Worm (Caenorhabditis elegans) whole organism, L2 larva: Measurements from ENCODE around the gene F17H10.1.
A peak's percentile ranks its signal among the peaks of the same experiment; 100 is the strongest.

Experiments used
- C34F6.9 ChIP-seq: fragments of 150-350 bp; optimal IDR thresholded peaks from 2 replicates; lab custom pipeline; 2014; ENCODE audit warnings: missing biosample characterization, missing genetic modification characterization
- F13H6.1 ChIP-seq: sonication (generic microtip); optimal IDR thresholded peaks from 2 replicates; lab custom pipeline; 2016; ENCODE audit warnings: missing genetic modification characterization, missing compliant biosample characterization
- R02D3.7 ChIP-seq: fragments of 150-350 bp; optimal IDR thresholded peaks from 2 replicates; lab custom pipeline; 2014; ENCODE audit warnings: missing biosample characterization, missing genetic modification characterization
- Y55F3AM.14 ChIP-seq: fragments of 200-800 bp; sonication (Bioruptor generic); optimal IDR thresholded peaks from 2 replicates; lab custom pipeline; 2018; ENCODE audit warnings: mild to moderate bottlenecking, missing genetic modification characterization, missing compliant biosample characterization
- ZK546.5 ChIP-seq: sonication (generic microtip); optimal IDR thresholded peaks from 2 replicates; lab custom pipeline; 2017; ENCODE audit warnings: missing biosample characterization, missing genetic modification characterization
- alr-1 ChIP-seq: fragments of 150-350 bp; optimal IDR thresholded peaks from 2 replicates; lab custom pipeline; 2014; ENCODE audit warnings: missing biosample characterization, missing genetic modification characterization
- ama-1 ChIP-seq: fragments of 150-350 bp; optimal IDR thresholded peaks from 2 replicates; lab custom pipeline; 2018; ENCODE audit warnings: inconsistent platforms
- blmp-1 ChIP-seq: sonication (generic microtip); optimal IDR thresholded peaks from 2 replicates; lab custom pipeline; 2017; ENCODE audit warnings: missing genetic modification characterization, mild to moderate bottlenecking, missing compliant biosample characterization, antibody characterized with exemption, moderate library complexity; ENCODE audit not compliant: insufficient read depth
- ceh-16 ChIP-seq: fragments of 150-350 bp; optimal IDR thresholded peaks from 2 replicates; lab custom pipeline; 2014; ENCODE audit warnings: missing biosample characterization, missing genetic modification characterization
- ceh-82 ChIP-seq: fragments of 150-350 bp; optimal IDR thresholded peaks from 2 replicates; lab custom pipeline; 2014; ENCODE audit warnings: missing biosample characterization, missing genetic modification characterization
- crh-2 ChIP-seq: sonication (generic microtip); optimal IDR thresholded peaks from 2 replicates; lab custom pipeline; 2017; ENCODE audit warnings: missing biosample characterization, missing genetic modification characterization
- dmd-4 ChIP-seq: sonication (generic microtip); optimal IDR thresholded peaks from 2 replicates; lab custom pipeline; 2017; ENCODE audit warnings: missing biosample characterization, missing genetic modification characterization
- elt-3 ChIP-seq: sonication (generic microtip); optimal IDR thresholded peaks from 2 replicates; lab custom pipeline; 2017; ENCODE audit warnings: missing biosample characterization, missing genetic modification characterization
- fos-1 ChIP-seq: fragments of 150-350 bp; optimal IDR thresholded peaks from 2 replicates; lab custom pipeline; 2014; ENCODE audit warnings: missing biosample characterization, missing genetic modification characterization
- gmeb-1 ChIP-seq: fragments of 150-350 bp; optimal IDR thresholded peaks from 2 replicates; lab custom pipeline; 2014; ENCODE audit warnings: missing biosample characterization, missing genetic modification characterization
- lin-11 ChIP-seq: fragments of 150-350 bp; sonication (generic microtip); optimal IDR thresholded peaks from 2 replicates; lab custom pipeline; 2014; ENCODE audit warnings: missing biosample characterization, missing genetic modification characterization, inconsistent platforms, mixed read lengths
- lin-13 ChIP-seq: fragments of 150-350 bp; optimal IDR thresholded peaks from 2 replicates; lab custom pipeline; 2014; ENCODE audit warnings: missing biosample characterization, missing genetic modification reagents, missing genetic modification characterization
- lin-39 ChIP-seq: fragments of 150-350 bp; optimal IDR thresholded peaks from 2 replicates; lab custom pipeline; 2014; ENCODE audit warnings: missing biosample characterization, missing genetic modification reagents, missing genetic modification characterization
- lsy-2 ChIP-seq, 2 experiments: fragments of 150-350 bp in 1 of 2; sonication (generic microtip) in 1 of 2; optimal IDR thresholded peaks; 2 replicates each; lab custom pipeline; 2014 to 2017; ENCODE audit warnings: missing biosample characterization in 2 of 2, missing genetic modification characterization in 2 of 2
- mab-5 ChIP-seq: fragments of 150-350 bp; optimal IDR thresholded peaks from 2 replicates; lab custom pipeline; 2014; ENCODE audit warnings: missing biosample characterization, missing genetic modification characterization
- mbf-1 ChIP-seq: sonication (generic microtip); optimal IDR thresholded peaks from 2 replicates; lab custom pipeline; 2017; ENCODE audit warnings: missing biosample characterization, missing genetic modification characterization
- mdl-1 ChIP-seq, 2 experiments: fragments of 150-350 bp in 1 of 2; sonication (generic microtip) in 1 of 2; optimal IDR thresholded peaks; 2 replicates each; lab custom pipeline; 2017; ENCODE audit warnings: missing biosample characterization in 2 of 2, missing genetic modification characterization in 2 of 2
- nhr-10 ChIP-seq: sonication (generic microtip); optimal IDR thresholded peaks from 2 replicates; lab custom pipeline; 2017; ENCODE audit warnings: missing biosample characterization, missing genetic modification characterization
- nhr-11 ChIP-seq: fragments of 150-350 bp; optimal IDR thresholded peaks from 2 replicates; lab custom pipeline; 2014; ENCODE audit warnings: missing biosample characterization, missing genetic modification characterization
- nhr-12 ChIP-seq: fragments of 150-350 bp; optimal IDR thresholded peaks from 2 replicates; lab custom pipeline; 2014; ENCODE audit warnings: missing biosample characterization, missing genetic modification characterization
- nhr-129 ChIP-seq: fragments of 150-350 bp; optimal IDR thresholded peaks from 2 replicates; lab custom pipeline; 2014; ENCODE audit warnings: missing biosample characterization, missing genetic modification characterization
- nhr-21 ChIP-seq: fragments of 150-350 bp; optimal IDR thresholded peaks from 2 replicates; lab custom pipeline; 2014; ENCODE audit warnings: missing biosample characterization, missing genetic modification characterization
- nhr-23 ChIP-seq: fragments of 150-350 bp; optimal IDR thresholded peaks from 2 replicates; lab custom pipeline; 2014; ENCODE audit warnings: missing biosample characterization, missing genetic modification reagents, missing genetic modification characterization
- nhr-25 ChIP-seq: fragments of 150-350 bp; sonication (generic microtip); optimal IDR thresholded peaks from 3 replicates; lab custom pipeline; 2014; ENCODE audit warnings: missing biosample characterization, missing genetic modification characterization
- nhr-6 ChIP-seq: fragments of 150-350 bp; optimal IDR thresholded peaks from 2 replicates; lab custom pipeline; 2014; ENCODE audit warnings: missing biosample characterization, missing genetic modification characterization
- sem-4 ChIP-seq: fragments of 150-350 bp; optimal IDR thresholded peaks from 2 replicates; lab custom pipeline; 2014; ENCODE audit warnings: missing biosample characterization, missing genetic modification reagents, missing genetic modification characterization
- skn-1 ChIP-seq: sonication (generic microtip); optimal IDR thresholded peaks from 2 replicates; lab custom pipeline; 2017; ENCODE audit warnings: missing biosample characterization, missing genetic modification characterization
- sma-3 ChIP-seq: sonication (generic microtip); optimal IDR thresholded peaks from 2 replicates; lab custom pipeline; 2016; ENCODE audit warnings: missing genetic modification reagents, missing genetic modification characterization, missing compliant biosample characterization
- sma-9 ChIP-seq, 2 experiments: fragments of 150-350 bp in 1 of 2; sonication (generic microtip) in 1 of 2; optimal IDR thresholded peaks; 2 replicates each; lab custom pipeline; 2014 to 2016; ENCODE audit warnings: missing genetic modification characterization in 2 of 2, mild to moderate bottlenecking in 1 of 2, missing biosample characterization in 1 of 2, missing compliant biosample characterization in 1 of 2, missing genetic modification reagents in 1 of 2, moderate library complexity in 1 of 2
- unc-55 ChIP-seq: fragments of 150-350 bp; sonication (generic microtip); optimal IDR thresholded peaks from 3 replicates; lab custom pipeline; 2014; ENCODE audit warnings: missing biosample characterization, missing genetic modification reagents, missing genetic modification characterization
- unc-62 ChIP-seq: fragments of 150-350 bp; optimal IDR thresholded peaks from 2 replicates; lab custom pipeline; 2014; ENCODE audit warnings: missing biosample characterization, missing genetic modification reagents, missing genetic modification characterization
- zag-1 ChIP-seq: fragments of 150-350 bp; optimal IDR thresholded peaks from 2 replicates; lab custom pipeline; 2014; ENCODE audit warnings: missing biosample characterization, missing genetic modification characterization
- ztf-1 ChIP-seq: fragments of 200-800 bp; sonication (Bioruptor generic); conservative IDR thresholded peaks from 2 replicates; pipeline ENCODE4 v1.3.6; 2022; ENCODE audit warnings: missing genetic modification characterization, missing compliant biosample characterization
- ztf-11 ChIP-seq: sonication (generic microtip); optimal IDR thresholded peaks from 2 replicates; lab custom pipeline; 2017; ENCODE audit warnings: missing biosample characterization, missing genetic modification characterization
- ztf-4 ChIP-seq: fragments of 150-350 bp; optimal IDR thresholded peaks from 2 replicates; lab custom pipeline; 2014; ENCODE audit warnings: missing biosample characterization, missing genetic modification characterization

Gene F17H10.1

ce11 chrX:13121104-13121503 lies 16.1 kb downstream of the F17H10.1 start:
- TF ChIP-seq unc-55 (GFP tag; lab: Kevin White, UChicago) = peak; percentile 74
- TF ChIP-seq ZK546.5 = no peak
- no peak for TF ChIP-seq nhr-12 (tag; lab: Kevin White, UChicago)
- no peak for TF ChIP-seq nhr-6 (tag; lab: Kevin White, UChicago)
- no peak for TF ChIP-seq mbf-1
- peak; percentile 65 for TF ChIP-seq lin-13 (GFP tag; lab: Kevin White, UChicago)
- TF ChIP-seq lin-11 (tag; lab: Kevin White, UChicago) = peak; percentile 58
- peak in 1 of 2 experiments; percentile 32 for TF ChIP-seq lsy-2 (tag; optimal IDR thresholded peaks at IDR 0.05; lab: Kevin White, UChicago)
- TF ChIP-seq skn-1 = no peak
- TF ChIP-seq ama-1 (lab: Kevin White, UChicago) = no peak
- TF ChIP-seq sma-3 = peak; percentile 70
- TF ChIP-seq F13H6.1 (tag; lab: Kevin White, UChicago) = peak; percentile 82
- peak; percentile 86 for TF ChIP-seq Y55F3AM.14 (GFP tag; lab: Kevin White, UChicago)
- no peak for TF ChIP-seq alr-1 (tag; lab: Kevin White, UChicago)
- peak; percentile 90 for TF ChIP-seq crh-2 (tag; lab: Kevin White, UChicago)
- peak; percentile 26 for TF ChIP-seq C34F6.9 (tag; lab: Kevin White, UChicago)
- TF ChIP-seq nhr-11 (tag; lab: Kevin White, UChicago) = no peak
- no peak for TF ChIP-seq lin-39 (tag; lab: Kevin White, UChicago)
- peak; percentile 26 for TF ChIP-seq ztf-4 (tag; lab: Kevin White, UChicago)
- TF ChIP-seq dmd-4 = no peak
- peak; percentile 6 for TF ChIP-seq blmp-1 (tag; lab: Kevin White, UChicago)
- peak; percentile 55 for TF ChIP-seq gmeb-1 (tag; lab: Kevin White, UChicago)
- TF ChIP-seq nhr-23 (tag; lab: Kevin White, UChicago) = no peak
- peak; percentile 19 for TF ChIP-seq ceh-16 (tag; lab: Kevin White, UChicago)
- no peak for TF ChIP-seq mab-5
- no peak for TF ChIP-seq zag-1 (tag; lab: Kevin White, UChicago)
- TF ChIP-seq nhr-129 (tag; lab: Kevin White, UChicago) = peak; percentile 67
- no peak for TF ChIP-seq ceh-82 (tag; lab: Kevin White, UChicago)
- TF ChIP-seq nhr-21 (tag; lab: Kevin White, UChicago) = peak; percentile 2
- TF ChIP-seq sma-9 (GFP tag; optimal IDR thresholded peaks at IDR 0.05; lab: Kevin White, UChicago) = peak; percentile 40
- no peak for TF ChIP-seq sma-9 (tag; optimal IDR thresholded peaks at IDR 0.05; lab: Kevin White, UChicago)
- peak; percentile 53 for TF ChIP-seq sem-4 (tag; lab: Kevin White, UChicago)
- TF ChIP-seq fos-1 (tag; lab: Kevin White, UChicago) = peak; percentile 36
- TF ChIP-seq ztf-11 (tag; lab: Kevin White, UChicago) = no peak
- TF ChIP-seq elt-3 (tag; lab: Kevin White, UChicago) = no peak
- TF ChIP-seq nhr-10 (tag; lab: Kevin White, UChicago) = no peak
- peak; percentile 10 for TF ChIP-seq nhr-25

- no peak for TF ChIP-seq mdl-1 (tag; optimal IDR thresholded peaks at IDR 0.05; lab: Kevin White, UChicago)
- TF ChIP-seq nhr-25 = no peak
- TF ChIP-seq Y55F3AM.14 (GFP tag; lab: Kevin White, UChicago) = no peak
- TF ChIP-seq unc-62 (GFP tag; lab: Kevin White, UChicago) = no peak
- TF ChIP-seq F13H6.1 (tag; lab: Kevin White, UChicago) = no peak
- TF ChIP-seq R02D3.7 (tag; lab: Kevin White, UChicago) = no peak
- no peak for TF ChIP-seq dmd-4
- no peak for TF ChIP-seq lin-39 (tag; lab: Kevin White, UChicago)
- no peak for TF ChIP-seq mab-5
- no peak for TF ChIP-seq nhr-11 (tag; lab: Kevin White, UChicago)
- no peak for TF ChIP-seq nhr-129 (tag; lab: Kevin White, UChicago)
- no peak for TF ChIP-seq ztf-1 (GFP tag; lab: Robert Waterston, UW)
- TF ChIP-seq ceh-16 (tag; lab: Kevin White, UChicago) = no peak
- TF ChIP-seq nhr-12 (tag; lab: Kevin White, UChicago) = no peak
- TF ChIP-seq, all 48 proteins: peak for 0
Observed at ce11 chrX:13122191-13122590, 17.1 kb downstream of the F17H10.1 start, which contains the start of gene snx-17. Gene snx-17 (minus strand): TSS chrX:13122291.
